Fruit fly (Drosophila melanogaster): Measurements from ENCODE around the gene TfIIA-L.

The TfIIA-L gene

dm6 chr3R:27282286-27282685 is 31.4 kb downstream of the TfIIA-L start, which contains the start of gene mrt (continued):
- TF ChIP-seq CG16815 (GFP tag; optimal IDR thresholded peaks at IDR 0.05) = peak; percentile 52
- peak; percentile 0 for TF ChIP-seq Hmx (GFP tag; optimal IDR thresholded peaks at IDR 0.05)
- TF ChIP-seq abd-A (tag; optimal IDR thresholded peaks at IDR 0.05) = no peak
- no peak for TF ChIP-seq sima (GFP tag; optimal IDR thresholded peaks at IDR 0.05)
- peak; percentile 70 for TF ChIP-seq CG15269 (tag; optimal IDR thresholded peaks at IDR 0.05)
- no peak for TF ChIP-seq sd (tag; optimal IDR thresholded peaks at IDR 0.05)
- TF ChIP-seq Neu2 (GFP tag; optimal IDR thresholded peaks at IDR 0.05; ENCODE audit: borderline replicate concordance) = no peak
- no peak for TF ChIP-seq CG17568 (GFP tag; optimal IDR thresholded peaks at IDR 0.05)
- TF ChIP-seq Dad (GFP tag; optimal IDR thresholded peaks at IDR 0.05) = peak; percentile 36
- TF ChIP-seq CG2202 (tag; optimal IDR thresholded peaks at IDR 0.05) = no peak
- TF ChIP-seq oc (tag; optimal IDR thresholded peaks at IDR 0.05) = peak; percentile 59
- TF ChIP-seq CG17361 (GFP tag; IDR thresholded peaks at IDR 0.05) = peak; percentile 49; the same call in 2 of the 3 replicates
- 0 out of 2 replicates have a peak, but pooled peaks have one; percentile 33 for TF ChIP-seq seq (GFP tag; IDR thresholded peaks at IDR 0.05)
- TF ChIP-seq Kr (GFP tag; optimal IDR thresholded peaks at IDR 0.05) = no peak
- no peak for TF ChIP-seq CG17912 (GFP tag; optimal IDR thresholded peaks at IDR 0.05)
- TF ChIP-seq gsb (GFP tag; IDR thresholded peaks at IDR 0.05) = no peak
- TF ChIP-seq CG10959 (GFP tag; IDR thresholded peaks at IDR 0.05) = no peak
- peak; percentile 79 for TF ChIP-seq Meics (GFP tag; optimal IDR thresholded peaks at IDR 0.05)
- peak; percentile 60 for TF ChIP-seq CG17385 (GFP tag; optimal IDR thresholded peaks at IDR 0.05)
- peak; percentile 55 for TF ChIP-seq CG18599 (GFP tag; optimal IDR thresholded peaks at IDR 0.05)
- no peak for TF ChIP-seq Elba2 (GFP tag; optimal IDR thresholded peaks at IDR 0.05)
- TF ChIP-seq CG8281 (tag; optimal IDR thresholded peaks at IDR 0.05) = peak; percentile 10
- peak; percentile 83 for TF ChIP-seq lilli (GFP tag; optimal IDR thresholded peaks at IDR 0.05)
- TF ChIP-seq cwo (GFP tag; optimal IDR thresholded peaks at IDR 0.05) = peak; percentile 39
- peak; percentile 66 for TF ChIP-seq gem (tag; optimal IDR thresholded peaks at IDR 0.05)
- TF ChIP-seq E2f1 (GFP tag; IDR thresholded peaks at IDR 0.05) = no peak; the same call in 1 of the 2 replicates
- peak; percentile 21 for TF ChIP-seq CG8290 (GFP tag; optimal IDR thresholded peaks at IDR 0.05)
- TF ChIP-seq CG8290 (tag; optimal IDR thresholded peaks at IDR 0.05) = peak in 1 of 2 experiments; percentile 55
- no peak for TF ChIP-seq nerfin-1 (tag; optimal IDR thresholded peaks at IDR 0.05)
- TF ChIP-seq CG6683 (GFP tag; optimal IDR thresholded peaks at IDR 0.05) = no peak
- no peak for TF ChIP-seq MESR4 (GFP tag; optimal IDR thresholded peaks at IDR 0.05)
- peak; percentile 35 for TF ChIP-seq HmgZ (tag; optimal IDR thresholded peaks at IDR 0.05)
- TF ChIP-seq Drgx (GFP tag; IDR thresholded peaks at IDR 0.05) = peak; percentile 56; the same call in 1 of the 2 replicates
- TF ChIP-seq Bteb2 (GFP tag; optimal IDR thresholded peaks at IDR 0.05) = peak; percentile 52
- no peak for TF ChIP-seq CG5953 (GFP tag; IDR thresholded peaks at IDR 0.05)
- no peak for TF ChIP-seq wek (GFP tag; optimal IDR thresholded peaks at IDR 0.05)
- peak; percentile 61 for TF ChIP-seq CG18619 (GFP tag; optimal IDR thresholded peaks at IDR 0.05)
- peak; percentile 35 for TF ChIP-seq Oli (tag; optimal IDR thresholded peaks at IDR 0.05)
- TF ChIP-seq CG15601 (tag; optimal IDR thresholded peaks at IDR 0.05) = no peak
- TF ChIP-seq da (GFP tag; optimal IDR thresholded peaks at IDR 0.05) = peak; percentile 6
- peak; percentile 10 for TF ChIP-seq CG1792 (GFP tag; optimal IDR thresholded peaks at IDR 0.05)
- TF ChIP-seq bbx (GFP tag; IDR thresholded peaks at IDR 0.05; ENCODE audit: partially characterized antibody) = no peak
- TF ChIP-seq CG7987 (GFP tag; optimal IDR thresholded peaks at IDR 0.05) = peak; percentile 73
- TF ChIP-seq fru (optimal IDR thresholded peaks at IDR 0.05) = no peak
- TF ChIP-seq ERR (GFP tag; optimal IDR thresholded peaks at IDR 0.05) = peak; percentile 42
- TF ChIP-seq CG34224 (GFP tag; IDR thresholded peaks at IDR 0.05; ENCODE audit: partially characterized antibody) = no peak
- TF ChIP-seq CG2875 (GFP tag; optimal IDR thresholded peaks at IDR 0.05) = no peak
- peak; percentile 72 for TF ChIP-seq Rfx (GFP tag; IDR thresholded peaks at IDR 0.05)
- peak; percentile 50 for TF ChIP-seq tx (GFP tag; optimal IDR thresholded peaks at IDR 0.05)
- peak; percentile 56 for TF ChIP-seq unpg (GFP tag; optimal IDR thresholded peaks at IDR 0.05)
- peak; percentile 62 for TF ChIP-seq CHES-1-like (GFP tag; optimal IDR thresholded peaks at IDR 0.05)

All from whole organism, embryonic.